Fruit fly (Drosophila melanogaster) whole organism, embryonic: ENCODE measurements around the gene kairos.

Experiments used
- Bteb2 ChIP-seq: fragments of 200-800 bp; sonication (Bioruptor generic); optimal IDR thresholded peaks from 2 replicates; lab custom pipeline; 2016; ENCODE audit warnings: missing biosample characterization, missing genetic modification characterization
- CG10274 ChIP-seq: fragments of 200-800 bp; sonication (Bioruptor generic); optimal IDR thresholded peaks from 3 replicates; lab custom pipeline; 2017; ENCODE audit warnings: missing biosample characterization, mild to moderate bottlenecking, missing genetic modification characterization
- CG11723 ChIP-seq: fragments of 200-800 bp; sonication (Bioruptor generic); optimal IDR thresholded peaks from 2 replicates; lab custom pipeline; 2017; ENCODE audit warnings: missing biosample characterization, mild to moderate bottlenecking, missing genetic modification characterization
- CG12391 ChIP-seq: fragments of 200-800 bp; sonication (Bioruptor generic); optimal IDR thresholded peaks from 3 replicates; lab custom pipeline; 2018; ENCODE audit warnings: missing biosample characterization, mild to moderate bottlenecking, missing genetic modification characterization, moderate library complexity
- CG14860 ChIP-seq: fragments of 200-800 bp; sonication (Bioruptor generic); IDR thresholded peaks from 3 replicates; pipeline ENCODE4 v1.3.6; 2022; ENCODE audit warnings: missing biosample characterization, missing genetic modification characterization; ENCODE audit not compliant: partially characterized antibody
- CG14965 ChIP-seq: fragments of 200-800 bp; sonication (Bioruptor generic); optimal IDR thresholded peaks from 2 replicates; lab custom pipeline; 2016; ENCODE audit warnings: missing biosample characterization, missing genetic modification characterization, borderline replicate concordance
- CG30020 ChIP-seq: fragments of 200-800 bp; optimal IDR thresholded peaks from 2 replicates; lab custom pipeline; 2019; ENCODE audit warnings: missing biosample characterization, mild to moderate bottlenecking, missing genetic modification characterization, moderate library complexity
- CG32767 ChIP-seq: fragments of 200-800 bp; sonication (Bioruptor generic); IDR thresholded peaks from 2 replicates; pipeline ENCODE4 v1.3.6; 2022; ENCODE audit warnings: missing biosample characterization, missing genetic modification characterization
- CG34376 ChIP-seq: fragments of 200-800 bp; sonication (Bioruptor generic); optimal IDR thresholded peaks from 2 replicates; lab custom pipeline; 2018; ENCODE audit warnings: missing biosample characterization, mild to moderate bottlenecking, missing genetic modification characterization
- CG4404 ChIP-seq: fragments of 200-800 bp; sonication (Bioruptor generic); IDR thresholded peaks from 2 replicates; pipeline ENCODE4 v1.3.6; 2022; ENCODE audit warnings: missing biosample characterization, missing genetic modification characterization
- CG7357 ChIP-seq: fragments of 200-800 bp; sonication (Bioruptor generic); IDR thresholded peaks from 3 replicates; pipeline ENCODE4 v1.3.6; 2022; ENCODE audit warnings: missing biosample characterization, missing genetic modification characterization
- CG7786 ChIP-seq: fragments of 200-800 bp; sonication (Bioruptor generic); optimal IDR thresholded peaks from 2 replicates; lab custom pipeline; 2016; ENCODE audit warnings: missing biosample characterization, missing genetic modification characterization
- CG7928 ChIP-seq: fragments of 200-800 bp; sonication (Bioruptor generic); optimal IDR thresholded peaks from 2 replicates; lab custom pipeline; 2017; ENCODE audit warnings: missing biosample characterization, mild to moderate bottlenecking, missing genetic modification characterization
- CG7963 ChIP-seq: fragments of 200-800 bp; sonication (Bioruptor generic); IDR thresholded peaks from 3 replicates; pipeline ENCODE4 v1.3.6; 2022; ENCODE audit warnings: missing biosample characterization, missing genetic modification characterization; ENCODE audit not compliant: partially characterized antibody
- CG8089 ChIP-seq: fragments of 200-800 bp; sonication (Bioruptor generic); optimal IDR thresholded peaks from 3 replicates; lab custom pipeline; 2016; ENCODE audit warnings: missing biosample characterization, missing genetic modification characterization
- CG9876 ChIP-seq: fragments of 200-800 bp; sonication (Bioruptor generic); optimal IDR thresholded peaks from 2 replicates; lab custom pipeline; 2016; ENCODE audit warnings: missing biosample characterization, missing genetic modification characterization
- CrebB ChIP-seq: fragments of 200-800 bp; sonication (Bioruptor generic); optimal IDR thresholded peaks from 3 replicates; lab custom pipeline; 2018; ENCODE audit warnings: missing biosample characterization, mild to moderate bottlenecking, missing genetic modification characterization
- D ChIP-seq, 2 experiments: fragments of 200-800 bp in 1 of 2; fragments of >200 bp in 1 of 2; sonication (Bioruptor generic) in 1 of 2; optimal IDR thresholded peaks; 2 replicates in 1 of 2; 3 replicates in 1 of 2; lab custom pipeline; 2017; ENCODE audit warnings: mild to moderate bottlenecking in 1 of 2, missing biosample characterization in 1 of 2, missing genetic modification characterization in 1 of 2, missing genetic modification reagents in 1 of 2
- Dad ChIP-seq: fragments of 200-800 bp; sonication (Bioruptor generic); optimal IDR thresholded peaks from 3 replicates; lab custom pipeline; 2016; ENCODE audit warnings: missing biosample characterization, missing genetic modification characterization
- Dref ChIP-seq: fragments of 200-800 bp; sonication (Bioruptor generic); IDR thresholded peaks from 2 replicates; pipeline ENCODE4 v1.3.6; 2022; ENCODE audit warnings: missing biosample characterization, missing genetic modification characterization
- E2f1 ChIP-seq: fragments of 200-800 bp; sonication (Bioruptor generic); IDR thresholded peaks from 2 replicates; pipeline ENCODE4 v1.3.6; 2022; ENCODE audit warnings: missing biosample characterization, missing genetic modification characterization
- Ets97D ChIP-seq: fragments of 200-800 bp; sonication (Bioruptor generic); optimal IDR thresholded peaks from 3 replicates; lab custom pipeline; 2016; ENCODE audit warnings: missing biosample characterization, missing genetic modification characterization
- HHEX ChIP-seq: fragments of 200-800 bp; sonication (Bioruptor generic); optimal IDR thresholded peaks from 3 replicates; lab custom pipeline; 2017; ENCODE audit warnings: missing biosample characterization, mild to moderate bottlenecking, missing genetic modification characterization, missing genetic modification reagents
- Mad ChIP-seq: fragments of 200-800 bp; sonication (Bioruptor generic); optimal IDR thresholded peaks from 2 replicates; lab custom pipeline; 2016; ENCODE audit warnings: missing biosample characterization, missing genetic modification characterization
- NC2β ChIP-seq: fragments of 200-800 bp; sonication (Bioruptor generic); optimal IDR thresholded peaks from 2 replicates; lab custom pipeline; 2016; ENCODE audit warnings: missing biosample characterization, missing genetic modification characterization
- Sox102F ChIP-seq: fragments of 200-800 bp; sonication (Bioruptor generic); optimal IDR thresholded peaks from 2 replicates; lab custom pipeline; 2018; ENCODE audit warnings: missing biosample characterization, mild to moderate bottlenecking, missing genetic modification characterization, moderate library complexity
- Sry-β ChIP-seq: fragments of 200-800 bp; sonication (Bioruptor generic); optimal IDR thresholded peaks from 2 replicates; lab custom pipeline; 2018; ENCODE audit warnings: missing biosample characterization, mild to moderate bottlenecking, missing genetic modification characterization, moderate library complexity
- Ssrp ChIP-seq: fragments of 200-800 bp; sonication (Bioruptor generic); optimal IDR thresholded peaks from 2 replicates; lab custom pipeline; 2018; ENCODE audit warnings: missing biosample characterization, mild to moderate bottlenecking, missing genetic modification characterization, moderate library complexity
- Stat92E ChIP-seq, 3 experiments: fragments of >200 bp in 2 of 3; fragments of 200-800 bp in 1 of 3; sonication (Bioruptor generic) in 1 of 3; optimal IDR thresholded peaks; 2 replicates each; lab custom pipeline; 2017 to 2019; ENCODE audit warnings: missing biosample characterization in 3 of 3, missing genetic modification characterization in 3 of 3, mild to moderate bottlenecking in 1 of 3, moderate library complexity in 1 of 3
- al ChIP-seq: fragments of 200-800 bp; sonication (Bioruptor generic); IDR thresholded peaks from 2 replicates; pipeline ENCODE4 v1.3.6; 2022; ENCODE audit warnings: missing biosample characterization, missing genetic modification characterization
- bowl ChIP-seq: fragments of 200-800 bp; sonication (Bioruptor generic); IDR thresholded peaks from 2 replicates; pipeline ENCODE4 v1.3.6; 2022; ENCODE audit warnings: missing biosample characterization, missing genetic modification characterization
- chif ChIP-seq, 2 experiments: fragments of 200-800 bp; sonication (Bioruptor generic); optimal IDR thresholded peaks; 3 replicates each; lab custom pipeline; 2016; ENCODE audit warnings: missing biosample characterization in 2 of 2, missing genetic modification characterization in 2 of 2
- corto ChIP-seq: fragments of 200-800 bp; sonication (Bioruptor generic); optimal IDR thresholded peaks from 2 replicates; lab custom pipeline; 2016; ENCODE audit warnings: missing biosample characterization, mild to moderate bottlenecking, missing genetic modification characterization, moderate library complexity
- croc ChIP-seq: fragments of 200-800 bp; sonication (Bioruptor generic); conservative IDR thresholded peaks from 3 replicates; pipeline ENCODE4 v1.3.6; 2022; ENCODE audit warnings: missing biosample characterization, missing genetic modification characterization
- en ChIP-seq: fragments of 200-800 bp; sonication (Bioruptor generic); optimal IDR thresholded peaks from 2 replicates; lab custom pipeline; 2016; ENCODE audit warnings: missing biosample characterization, missing genetic modification characterization
- ewg ChIP-seq: fragments of 200-800 bp; sonication (Bioruptor generic); optimal IDR thresholded peaks from 3 replicates; lab custom pipeline; 2017; ENCODE audit warnings: mild to moderate bottlenecking, missing biosample characterization, missing genetic modification reagents, missing genetic modification characterization
- exex ChIP-seq: fragments of 200-800 bp; sonication (Bioruptor generic); optimal IDR thresholded peaks from 4 replicates; lab custom pipeline; 2018; ENCODE audit warnings: missing biosample characterization, mild to moderate bottlenecking, missing genetic modification characterization, moderate library complexity
- eyg ChIP-seq: fragments of 200-800 bp; sonication (Bioruptor generic); optimal IDR thresholded peaks from 3 replicates; lab custom pipeline; 2016; ENCODE audit warnings: missing biosample characterization, missing genetic modification characterization
- fu2 ChIP-seq: fragments of 200-800 bp; sonication (Bioruptor generic); optimal IDR thresholded peaks from 2 replicates; lab custom pipeline; 2016; ENCODE audit warnings: missing biosample characterization, missing genetic modification characterization
- hth ChIP-seq: fragments of >200 bp; optimal IDR thresholded peaks from 2 replicates; lab custom pipeline; 2017; ENCODE audit warnings: inconsistent platforms
- insv ChIP-seq, 2 experiments: fragments of 200-800 bp; sonication (Bioruptor generic); optimal IDR thresholded peaks; 3 replicates each; lab custom pipeline; 2016 to 2018; ENCODE audit warnings: missing biosample characterization in 2 of 2, missing genetic modification characterization in 2 of 2
- inv ChIP-seq: fragments of 200-800 bp; sonication (Bioruptor generic); IDR thresholded peaks from 2 replicates; pipeline ENCODE4 v1.3.6; 2022; ENCODE audit warnings: missing biosample characterization, missing genetic modification characterization; ENCODE audit not compliant: partially characterized antibody
- lmd ChIP-seq: fragments of 200-800 bp; sonication (Bioruptor generic); IDR thresholded peaks from 2 replicates; pipeline ENCODE4 v1.3.6; 2022; ENCODE audit warnings: missing biosample characterization, missing genetic modification characterization
- nom ChIP-seq: fragments of 200-800 bp; sonication (Bioruptor generic); optimal IDR thresholded peaks from 2 replicates; lab custom pipeline; 2017; ENCODE audit warnings: missing biosample characterization, missing genetic modification characterization, mild to moderate bottlenecking, moderate library complexity, missing genetic modification reagents
- pb ChIP-seq: fragments of 200-800 bp; sonication (Bioruptor generic); optimal IDR thresholded peaks from 3 replicates; lab custom pipeline; 2016; ENCODE audit warnings: missing biosample characterization, missing genetic modification characterization
- pros ChIP-seq: fragments of 200-800 bp; sonication (Bioruptor generic); optimal IDR thresholded peaks from 3 replicates; lab custom pipeline; 2019; ENCODE audit warnings: missing biosample characterization, mild to moderate bottlenecking, missing genetic modification characterization, moderate library complexity
- sens ChIP-seq: fragments of 200-800 bp; sonication (Bioruptor generic); peaks from one replicate; lab custom pipeline; 2016; ENCODE audit warnings: missing biosample characterization, missing genetic modification characterization
- sna ChIP-seq: fragments of 200-800 bp; sonication (Bioruptor generic); IDR thresholded peaks from 2 replicates; pipeline ENCODE4 v1.3.6; 2022; ENCODE audit warnings: missing biosample characterization, missing genetic modification characterization; ENCODE audit not compliant: partially characterized antibody
- sqz ChIP-seq: fragments of 200-800 bp; sonication (Bioruptor generic); optimal IDR thresholded peaks from 3 replicates; lab custom pipeline; 2018; ENCODE audit warnings: missing biosample characterization, mild to moderate bottlenecking, missing genetic modification characterization
- tgo ChIP-seq: fragments of 200-800 bp; sonication (Bioruptor generic); IDR thresholded peaks from 3 replicates; pipeline ENCODE4 v1.3.6; 2022; ENCODE audit warnings: missing biosample characterization, missing genetic modification characterization

The kairos gene

dm6 chrX:18294031-18294430, 62.0 kb downstream of the kairos start (continued):
- TF ChIP-seq fu2 (GFP tag; lab: Kevin White, UChicago): peak; percentile 52
- TF ChIP-seq CG7786 (GFP tag; lab: Kevin White, UChicago): peak; percentile 54
- TF ChIP-seq Ssrp (tag; lab: Kevin White, UChicago): peak; percentile 50
- peak; percentile 52 for TF ChIP-seq CG32767 (GFP tag; lab: Robert Waterston, UW)
- TF ChIP-seq CG4404 (GFP tag; lab: Robert Waterston, UW): peak; percentile 43
- TF ChIP-seq nom (GFP tag; lab: Kevin White, UChicago): no peak
- TF ChIP-seq Sry-β (GFP tag; lab: Kevin White, UChicago): no peak
- TF ChIP-seq eyg: peak; percentile 51
- TF ChIP-seq Ets97D (GFP tag; lab: Kevin White, UChicago): peak; percentile 17
- TF ChIP-seq sens (GFP tag; lab: Kevin White, UChicago): peak; percentile 92
- no peak for TF ChIP-seq CG7928 (GFP tag; lab: Kevin White, UChicago)
- peak; percentile 87 for TF ChIP-seq lmd (GFP tag; lab: Robert Waterston, UW)
- peak; percentile 31 to 65 for TF ChIP-seq chif (GFP tag; optimal IDR thresholded peaks at IDR 0.05; lab: Kevin White, UChicago)
- TF ChIP-seq CG9876 (GFP tag; lab: Kevin White, UChicago): no peak
- peak; percentile 35 for TF ChIP-seq CrebB (tag; lab: Kevin White, UChicago)
- TF ChIP-seq Bteb2 (GFP tag; lab: Kevin White, UChicago): peak; percentile 36
- peak; percentile 50 for TF ChIP-seq corto (GFP tag; lab: Kevin White, UChicago)
- peak; percentile 19 for TF ChIP-seq en (GFP tag; lab: Kevin White, UChicago)
- no peak for TF ChIP-seq insv (GFP tag; optimal IDR thresholded peaks at IDR 0.05; lab: Kevin White, UChicago)
- TF ChIP-seq CG7963: no peak
- TF ChIP-seq CG34376 (GFP tag; lab: Kevin White, UChicago): peak; percentile 23
- peak; percentile 75 for TF ChIP-seq tgo (GFP tag; lab: Robert Waterston, UW)
- no peak for TF ChIP-seq CG14965 (GFP tag; lab: Kevin White, UChicago)
- no peak for TF ChIP-seq inv (GFP tag; lab: Robert Waterston, UW)
- no peak for TF ChIP-seq pros (GFP tag; lab: Kevin White, UChicago)
- no peak for TF ChIP-seq Stat92E (GFP tag; optimal IDR thresholded peaks at IDR 0.05; lab: Kevin White, UChicago)
- TF ChIP-seq CG8089: no peak
- no peak for TF ChIP-seq sna (GFP tag; lab: Robert Waterston, UW)
- peak; percentile 37 for TF ChIP-seq ewg (GFP tag; lab: Kevin White, UChicago)
- peak; percentile 65 for TF ChIP-seq CG12391 (tag; lab: Kevin White, UChicago)
- TF ChIP-seq CG30020 (tag; lab: Kevin White, UChicago): no peak
- peak; percentile 83 for TF ChIP-seq al (GFP tag; lab: Robert Waterston, UW)
- TF ChIP-seq NC2β (GFP tag; lab: Kevin White, UChicago): peak; percentile 61
- TF ChIP-seq exex (tag; lab: Kevin White, UChicago): peak; percentile 0
- peak; percentile 34 for TF ChIP-seq CG11723 (GFP tag; lab: Kevin White, UChicago)
- no peak for TF ChIP-seq D (optimal IDR thresholded peaks at IDR 0.05; lab: Kevin White, UChicago)
- TF ChIP-seq D (GFP tag; optimal IDR thresholded peaks at IDR 0.05; lab: Kevin White, UChicago): no peak
- peak; percentile 66 for TF ChIP-seq HHEX (GFP tag; lab: Kevin White, UChicago)
- TF ChIP-seq E2f1 (GFP tag; lab: Robert Waterston, UW): peak; percentile 77
- TF ChIP-seq Dref (GFP tag; lab: Robert Waterston, UW): 0 out of 2 replicates have a peak, but pooled peaks have one; percentile 22
- TF ChIP-seq CG10274 (GFP tag; lab: Kevin White, UChicago): peak; percentile 62
- TF ChIP-seq sqz (GFP tag; lab: Kevin White, UChicago): peak; percentile 38
- peak; percentile 38 for TF ChIP-seq pb (GFP tag; lab: Kevin White, UChicago)
- TF ChIP-seq CG14860 (GFP tag; lab: Robert Waterston, UW): no peak
- no peak for TF ChIP-seq croc (GFP tag; lab: Robert Waterston, UW)
- TF ChIP-seq bowl (GFP tag; lab: Robert Waterston, UW): 0 out of 2 replicates have a peak, but pooled peaks have one; percentile 54
- TF ChIP-seq hth: no peak
- peak; percentile 46; the same call in 1 of the 3 replicates for TF ChIP-seq CG7357 (GFP tag; lab: Robert Waterston, UW)
- TF ChIP-seq Dad: peak; percentile 13
- TF ChIP-seq Mad (GFP tag; lab: Kevin White, UChicago): peak; percentile 51
- peak; percentile 85 for TF ChIP-seq Sox102F
